Worm (Caenorhabditis elegans): ENCODE measurements around the gene F43C11.12.

Gene F43C11.12

DNA sequence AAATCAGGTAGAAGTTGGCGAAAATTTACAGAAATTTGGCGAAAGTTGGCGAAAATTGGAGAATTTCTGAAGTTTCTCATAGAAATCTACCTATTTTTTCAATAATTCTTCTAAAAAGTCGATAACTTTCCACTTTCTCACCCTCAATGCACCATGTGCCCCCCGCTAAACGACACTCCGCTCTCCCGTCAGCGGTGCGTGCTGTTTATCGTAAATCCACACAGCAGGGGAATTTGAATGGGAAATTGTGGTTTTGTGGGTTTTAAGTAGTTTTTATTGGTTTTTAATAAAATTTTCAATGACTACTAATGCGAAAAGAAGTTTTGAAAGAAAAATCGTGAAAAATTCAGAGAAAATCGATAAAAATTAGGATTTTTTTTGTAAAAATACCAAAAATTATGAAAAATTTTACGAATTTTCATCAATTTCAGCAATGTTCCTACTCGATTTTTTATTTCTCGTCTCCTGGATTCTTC is 24.5 kb downstream of the F43C11.12 start, which contains the start of gene F43C11.6:
Gene F43C11.6, plus strand, starts transcription at position 426 of the 476 bp plus-strand sequence.
- TF ChIP-seq hlh-1 (tag; optimal IDR thresholded peaks at IDR 0.05): peak; percentile 13
- TF ChIP-seq unc-120 (tag; optimal IDR thresholded peaks at IDR 0.05; ENCODE audit: poor library complexity, severe bottlenecking): no peak
- peak; percentile 41 for TF ChIP-seq lin-13 (tag; optimal IDR thresholded peaks at IDR 0.05)
- TF ChIP-seq unc-62 (GFP tag; optimal IDR thresholded peaks at IDR 0.05): no peak
- no peak for TF ChIP-seq nhr-76 (tag; optimal IDR thresholded peaks at IDR 0.05)
- no peak for TF ChIP-seq ceh-83 (GFP tag; optimal IDR thresholded peaks at IDR 0.05)
- no peak for TF ChIP-seq M03D4.4 (tag; optimal IDR thresholded peaks at IDR 0.05)
- no peak for TF ChIP-seq ztf-11 (tag; optimal IDR thresholded peaks at IDR 0.05)
- TF ChIP-seq mep-1 (tag; optimal IDR thresholded peaks at IDR 0.05): peak; percentile 8
- TF ChIP-seq pha-4 (tag; optimal IDR thresholded peaks at IDR 0.05): no peak
- no peak for TF ChIP-seq cnd-1 (tag; optimal IDR thresholded peaks at IDR 0.05)
- TF ChIP-seq lsy-2 (tag; optimal IDR thresholded peaks at IDR 0.05): peak; percentile 20
- peak; percentile 26 for TF ChIP-seq ceh-39 (tag; optimal IDR thresholded peaks at IDR 0.05)

DNA sequence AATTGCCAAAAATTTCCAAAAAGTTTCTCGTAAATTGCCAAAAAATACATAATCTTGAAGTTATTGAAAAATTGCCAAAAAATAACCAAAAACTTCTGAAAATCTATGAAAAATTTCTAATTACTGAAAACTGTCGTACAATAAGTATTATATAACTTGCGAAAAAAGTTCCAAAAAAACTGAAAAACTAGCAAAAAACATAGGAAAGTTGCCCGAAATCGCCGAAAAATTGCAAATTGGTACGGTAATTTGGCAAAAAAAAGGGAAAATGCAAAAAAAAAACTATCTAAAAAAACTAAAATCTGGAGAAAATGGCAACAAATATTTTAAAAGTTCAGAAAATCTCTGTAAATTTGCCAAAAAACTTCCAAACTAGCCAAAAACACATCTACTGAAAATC is 25.0 kb downstream of the F43C11.12 start, which contains the start of gene enri-1:
Gene enri-1, minus strand, starts transcription at position 101 of the 400 bp plus-strand sequence.
- no peak for TF ChIP-seq ztf-11 (tag; optimal IDR thresholded peaks at IDR 0.05)
- no peak for TF ChIP-seq hlh-1 (tag; optimal IDR thresholded peaks at IDR 0.05)
- no peak for TF ChIP-seq elt-3 (tag; optimal IDR thresholded peaks at IDR 0.05)
- TF ChIP-seq lin-13 (tag; optimal IDR thresholded peaks at IDR 0.05): no peak
- TF ChIP-seq drap-1 (GFP tag; optimal IDR thresholded peaks at IDR 0.05): no peak
- TF ChIP-seq mls-2 (tag; optimal IDR thresholded peaks at IDR 0.05): no peak
- no peak for TF ChIP-seq mab-5 (tag; optimal IDR thresholded peaks at IDR 0.05)
- TF ChIP-seq cnd-1 (tag; optimal IDR thresholded peaks at IDR 0.05): no peak
- TF ChIP-seq nhr-12 (tag; optimal IDR thresholded peaks at IDR 0.05): no peak
- TF ChIP-seq flh-1 (GFP tag; optimal IDR thresholded peaks at IDR 0.05): no peak
- no peak for TF ChIP-seq ceh-43 (GFP tag; optimal IDR thresholded peaks at IDR 0.05)
- no peak for TF ChIP-seq nhr-28 (tag; optimal IDR thresholded peaks at IDR 0.05)
- TF ChIP-seq unc-62 (GFP tag; optimal IDR thresholded peaks at IDR 0.05): no peak
- TF ChIP-seq ceh-83 (GFP tag; optimal IDR thresholded peaks at IDR 0.05): no peak

DNA sequence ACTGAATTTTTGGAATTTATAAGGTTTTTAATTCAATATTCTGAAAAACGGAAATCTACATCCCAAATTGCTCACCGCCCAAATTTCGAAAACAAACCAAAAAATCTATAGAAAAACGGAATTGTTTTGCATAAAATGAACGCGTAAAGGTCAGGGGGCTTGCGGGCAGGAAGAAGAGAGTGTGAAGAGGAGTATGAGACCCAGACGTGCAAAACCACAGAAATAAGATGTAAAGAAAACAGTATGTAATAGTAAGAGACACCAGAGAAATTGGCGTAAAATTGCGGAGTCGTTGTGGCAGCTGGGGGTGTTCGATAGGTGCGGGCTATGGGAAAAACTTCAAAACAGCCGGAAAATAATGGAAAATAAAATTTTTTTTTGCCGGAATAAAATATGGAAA is 25.5 kb downstream of the F43C11.12 start:
- TF ChIP-seq hlh-1 (tag; optimal IDR thresholded peaks at IDR 0.05) (peak; percentile 37), ces-1 (GFP tag; optimal IDR thresholded peaks at IDR 0.05) (peak; percentile 26), snpc-4 (tag; optimal IDR thresholded peaks at IDR 0.05) (no peak), ham-2 (GFP tag; optimal IDR thresholded peaks at IDR 0.05) (no peak), nhr-28 (tag; optimal IDR thresholded peaks at IDR 0.05) (no peak), mep-1 (tag; optimal IDR thresholded peaks at IDR 0.05) (no peak), zip-8 (tag; optimal IDR thresholded peaks at IDR 0.05) (no peak), ceh-43 (GFP tag; optimal IDR thresholded peaks at IDR 0.05) (no peak)

DNA sequence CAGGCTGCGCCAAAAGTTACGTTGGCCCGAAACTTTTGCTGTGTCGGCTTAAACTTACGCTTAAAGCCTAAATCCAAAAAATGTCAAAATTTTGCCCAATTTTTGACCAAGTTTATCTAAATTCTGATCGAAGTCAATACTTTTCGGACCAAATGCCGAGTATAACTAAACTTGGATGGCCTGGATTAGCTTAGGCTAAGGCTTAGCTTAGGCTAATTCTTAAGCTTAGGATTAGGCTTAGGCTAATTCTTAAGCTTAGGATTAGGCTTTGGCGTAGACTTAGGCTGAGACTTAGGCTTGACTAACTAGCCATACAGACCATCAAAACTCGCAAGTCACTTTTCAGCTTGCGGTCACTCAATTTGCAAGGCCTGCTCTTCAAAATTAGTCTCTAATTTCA is 30.3 kb downstream of the F43C11.12 start:
- TF ChIP-seq snpc-4 (tag; optimal IDR thresholded peaks at IDR 0.05) (no peak), ham-2 (GFP tag; optimal IDR thresholded peaks at IDR 0.05) (peak; percentile 12), flh-1 (GFP tag; optimal IDR thresholded peaks at IDR 0.05) (no peak), unc-62 (GFP tag; optimal IDR thresholded peaks at IDR 0.05) (no peak)

DNA sequence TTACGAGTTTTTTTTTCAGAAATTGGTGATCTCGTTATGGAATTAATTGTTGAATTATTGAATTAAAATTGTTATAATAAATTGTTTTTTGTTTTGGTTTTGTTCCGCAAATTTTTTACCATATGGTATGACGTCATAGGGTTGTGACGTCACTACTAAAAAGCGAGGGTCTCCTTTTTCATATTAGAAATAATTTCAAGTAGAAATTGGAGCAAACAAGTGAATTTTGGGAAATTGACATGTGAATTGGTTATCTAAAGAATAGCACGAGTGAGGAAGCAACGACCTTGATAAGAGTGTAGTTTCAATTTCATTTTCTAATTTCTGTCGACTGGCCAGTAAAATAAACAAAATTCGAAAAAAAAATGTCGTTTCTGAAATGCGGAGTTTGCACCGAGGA is 31.0 kb downstream of the F43C11.12 start, which contains the start of gene F43C11.7:
Gene F43C11.7, plus strand, starts transcription at position 326 of the 400 bp plus-strand sequence.
- TF ChIP-seq zip-8 (tag; optimal IDR thresholded peaks at IDR 0.05) (peak; percentile 98), flh-1 (GFP tag; optimal IDR thresholded peaks at IDR 0.05) (no peak)

DNA sequence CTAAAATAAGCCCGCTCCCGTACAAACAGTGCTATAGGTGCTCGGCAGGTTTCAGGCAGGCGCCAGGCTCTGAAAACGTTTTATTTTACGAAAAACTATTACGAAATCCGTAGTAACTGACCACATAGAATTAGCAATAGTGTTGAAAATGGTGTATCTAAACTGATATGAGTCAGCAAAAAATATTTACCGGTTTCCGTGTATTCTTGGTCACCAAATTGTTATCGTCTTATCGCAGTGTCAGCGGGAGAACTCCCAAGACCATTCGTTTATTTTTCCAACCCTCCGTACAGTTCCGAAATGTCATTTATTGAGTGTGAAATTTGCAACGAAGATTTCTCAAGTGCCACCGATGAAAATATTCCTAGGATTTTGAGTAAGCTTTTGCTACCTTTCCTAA is 34.3 kb downstream of the F43C11.12 start, which contains the start of gene F43C11.8:
Gene F43C11.8, plus strand, starts transcription at position 301 of the 400 bp plus-strand sequence.
- no peak for TF ChIP-seq mab-5 (tag; optimal IDR thresholded peaks at IDR 0.05)
- TF ChIP-seq lsy-2 (tag; optimal IDR thresholded peaks at IDR 0.05): no peak
- TF ChIP-seq M03D4.4 (tag; optimal IDR thresholded peaks at IDR 0.05): no peak
- TF ChIP-seq mls-2 (tag; optimal IDR thresholded peaks at IDR 0.05): no peak
- TF ChIP-seq nhr-76 (tag; optimal IDR thresholded peaks at IDR 0.05): no peak
- no peak for TF ChIP-seq nhr-237 (tag; optimal IDR thresholded peaks at IDR 0.05)
- TF ChIP-seq nhr-2 (tag; optimal IDR thresholded peaks at IDR 0.05): no peak
- no peak for TF ChIP-seq blmp-1 (tag; optimal IDR thresholded peaks at IDR 0.05)
- no peak for TF ChIP-seq sptf-1 (tag; optimal IDR thresholded peaks at IDR 0.05)
- no peak for TF ChIP-seq flh-1 (GFP tag; optimal IDR thresholded peaks at IDR 0.05)
- TF ChIP-seq tbx-8 (GFP tag; optimal IDR thresholded peaks at IDR 0.05): no peak
- no peak for TF ChIP-seq mep-1 (tag; optimal IDR thresholded peaks at IDR 0.05)

All from whole organism, mixed stage, embryonic.